Fruit fly (Drosophila melanogaster) whole organism, wandering third instar larva: ENCODE data around the gene CG34164.

Experiments used
- Abd-B ChIP-seq: fragments of >200 bp; optimal IDR thresholded peaks from 2 replicates; lab custom pipeline; 2017; ENCODE audit warnings: missing biosample characterization, missing genetic modification characterization
- CG32264 ChIP-seq: fragments of 200-800 bp; sonication (Bioruptor generic); optimal IDR thresholded peaks from 2 replicates; lab custom pipeline; 2016; ENCODE audit warnings: missing biosample characterization, missing genetic modification characterization
- CG9705 ChIP-seq: fragments of 200-800 bp; sonication (Bioruptor generic); optimal IDR thresholded peaks from 2 replicates; lab custom pipeline; 2018; ENCODE audit warnings: missing biosample characterization, mild to moderate bottlenecking, missing genetic modification characterization
- CrebA ChIP-seq: fragments of 200-800 bp; sonication (Bioruptor generic); optimal IDR thresholded peaks from 2 replicates; lab custom pipeline; 2016; ENCODE audit warnings: missing biosample characterization, mild to moderate bottlenecking, missing genetic modification characterization, borderline replicate concordance
- Dfd ChIP-seq: fragments of >200 bp; optimal IDR thresholded peaks from 2 replicates; lab custom pipeline; 2017; ENCODE audit warnings: missing biosample characterization, missing genetic modification characterization
- Dif ChIP-seq: fragments of 200-275, 200-300 bp; sonication (Bioruptor generic); optimal IDR thresholded peaks from 2 replicates; lab custom pipeline; 2018; ENCODE audit warnings: missing biosample characterization, missing genetic modification characterization; ENCODE audit not compliant: partially characterized antibody
- GATAd ChIP-seq: sonication (Bioruptor generic); optimal IDR thresholded peaks from 2 replicates; lab custom pipeline; 2016; ENCODE audit warnings: missing biosample characterization, missing genetic modification characterization
- HLH106 ChIP-seq: fragments of 200-800 bp; optimal IDR thresholded peaks from 3 replicates; lab custom pipeline; 2019; ENCODE audit warnings: missing biosample characterization, mild to moderate bottlenecking, missing genetic modification characterization, moderate library complexity
- Hnf4 ChIP-seq: fragments of 200-800 bp; sonication (Bioruptor generic); optimal IDR thresholded peaks from 2 replicates; lab custom pipeline; 2016; ENCODE audit warnings: missing biosample characterization, mild to moderate bottlenecking, missing genetic modification characterization
- Hr78 ChIP-seq: fragments of >200 bp; optimal IDR thresholded peaks from 2 replicates; lab custom pipeline; 2017; ENCODE audit warnings: missing biosample characterization, missing genetic modification characterization
- Hr83 ChIP-seq: fragments of 200-300 bp; sonication (Bioruptor generic); optimal IDR thresholded peaks from 2 replicates; lab custom pipeline; 2016; ENCODE audit warnings: missing biosample characterization, mild to moderate bottlenecking, missing genetic modification characterization, moderate library complexity; ENCODE audit not compliant: poor library complexity, severe bottlenecking
- Jra ChIP-seq: sonication (Bioruptor generic); optimal IDR thresholded peaks from 2 replicates; lab custom pipeline; 2016; ENCODE audit warnings: missing biosample characterization, missing genetic modification characterization
- Mio ChIP-seq: sonication (Bioruptor generic); optimal IDR thresholded peaks from 2 replicates; lab custom pipeline; 2016; ENCODE audit warnings: missing biosample characterization, missing genetic modification characterization
- Myc ChIP-seq: fragments of >200 bp; optimal IDR thresholded peaks from 2 replicates; lab custom pipeline; 2017
- N ChIP-seq: fragments of >200 bp; optimal IDR thresholded peaks from 2 replicates; lab custom pipeline; 2018; ENCODE audit warnings: missing biosample characterization, missing external identifiers, missing genetic modification characterization
- OdsH ChIP-seq: fragments of 200-800 bp; sonication (Bioruptor generic); optimal IDR thresholded peaks from 2 replicates; lab custom pipeline; 2016; ENCODE audit warnings: missing biosample characterization, mild to moderate bottlenecking, missing genetic modification characterization
- Rel ChIP-seq, 2 experiments: fragments of 200-800 bp; sonication (Bioruptor generic) in 1 of 2; optimal IDR thresholded peaks; 2 replicates in 1 of 2; 3 replicates in 1 of 2; lab custom pipeline; 2016 to 2019; ENCODE audit warnings: mild to moderate bottlenecking in 2 of 2, missing biosample characterization in 2 of 2, missing genetic modification characterization in 2 of 2, moderate library complexity in 1 of 2
- Sp1 ChIP-seq: fragments of 200-800 bp; sonication (Bioruptor generic); optimal IDR thresholded peaks from 3 replicates; lab custom pipeline; 2019; ENCODE audit warnings: missing biosample characterization, mild to moderate bottlenecking, missing genetic modification characterization, moderate library complexity
- Vsx2 ChIP-seq: fragments of 200-300, 225-300 bp; sonication (Bioruptor generic); optimal IDR thresholded peaks from 2 replicates; lab custom pipeline; 2018; ENCODE audit warnings: missing biosample characterization, missing genetic modification characterization; ENCODE audit not compliant: partially characterized antibody
- br ChIP-seq: fragments of 200-800 bp; sonication (Bioruptor generic); optimal IDR thresholded peaks from 2 replicates; lab custom pipeline; 2016; ENCODE audit warnings: missing biosample characterization, missing genetic modification characterization
- brk ChIP-seq: fragments of 200-800 bp; sonication (Bioruptor generic); optimal IDR thresholded peaks from 2 replicates; lab custom pipeline; 2016; ENCODE audit warnings: missing biosample characterization, mild to moderate bottlenecking, missing genetic modification characterization
- dl ChIP-seq, 2 experiments: fragments of 175-275, 200-275 bp in 1 of 2; fragments of 200-275 bp in 1 of 2; sonication (Bioruptor generic); optimal IDR thresholded peaks; lab custom pipeline; 2018; ENCODE audit warnings: mild to moderate bottlenecking in 2 of 2, missing biosample characterization in 2 of 2, missing genetic modification characterization in 2 of 2, moderate library complexity in 2 of 2; ENCODE audit not compliant: partially characterized antibody in 2 of 2, insufficient read depth in 1 of 2
- dmrt93B ChIP-seq: fragments of 200-800 bp; sonication (Bioruptor generic); optimal IDR thresholded peaks from 2 replicates; lab custom pipeline; 2018; ENCODE audit warnings: missing biosample characterization, mild to moderate bottlenecking, missing genetic modification characterization
- dsf ChIP-seq: sonication (Bioruptor generic); optimal IDR thresholded peaks from 2 replicates; lab custom pipeline; 2016; ENCODE audit warnings: missing biosample characterization, missing genetic modification characterization, borderline replicate concordance
- ey ChIP-seq: fragments of 200-800 bp; sonication (Bioruptor generic); optimal IDR thresholded peaks from 2 replicates; lab custom pipeline; 2016; ENCODE audit warnings: missing biosample characterization, missing genetic modification characterization
- foxo ChIP-seq, 2 experiments: fragments of 200-800 bp; sonication (Bioruptor generic); optimal IDR thresholded peaks; 2 replicates in 1 of 2; 3 replicates in 1 of 2; lab custom pipeline; 2016 to 2017; ENCODE audit warnings: missing biosample characterization in 2 of 2, missing genetic modification characterization in 2 of 2
- fru ChIP-seq: fragments of 200-800 bp; sonication (Bioruptor generic); optimal IDR thresholded peaks from 3 replicates; lab custom pipeline; 2016; ENCODE audit warnings: missing biosample characterization, mild to moderate bottlenecking, missing genetic modification characterization
- h ChIP-seq: fragments of 200-800 bp; sonication (Bioruptor generic); optimal IDR thresholded peaks from 3 replicates; lab custom pipeline; 2016; ENCODE audit warnings: missing biosample characterization, mild to moderate bottlenecking, missing genetic modification characterization
- jim ChIP-seq: fragments of 175-275, 200-325 bp; sonication (Bioruptor generic); optimal IDR thresholded peaks from 2 replicates; lab custom pipeline; 2016; ENCODE audit warnings: missing biosample characterization, mild to moderate bottlenecking, missing genetic modification characterization
- lola ChIP-seq: fragments of >200 bp; optimal IDR thresholded peaks from 2 replicates; lab custom pipeline; 2017; ENCODE audit warnings: missing biosample characterization, missing genetic modification characterization
- pan ChIP-seq: fragments of >200 bp; optimal IDR thresholded peaks from 2 replicates; lab custom pipeline; 2017
- psq ChIP-seq: fragments of 200-800 bp; sonication (Bioruptor generic); optimal IDR thresholded peaks from 3 replicates; lab custom pipeline; 2017; ENCODE audit warnings: missing biosample characterization, mild to moderate bottlenecking, missing genetic modification characterization, moderate library complexity
- rgr ChIP-seq: fragments of 200-800 bp; sonication (Bioruptor generic); optimal IDR thresholded peaks from 3 replicates; lab custom pipeline; 2016; ENCODE audit warnings: missing biosample characterization, mild to moderate bottlenecking, missing genetic modification characterization
- sage ChIP-seq: fragments of 200-800 bp; sonication (Bioruptor generic); optimal IDR thresholded peaks from 2 replicates; lab custom pipeline; 2016; ENCODE audit warnings: missing biosample characterization, mild to moderate bottlenecking, missing genetic modification characterization
- sv ChIP-seq: fragments of 200-800 bp; sonication (Bioruptor generic); optimal IDR thresholded peaks from 3 replicates; lab custom pipeline; 2016; ENCODE audit warnings: missing biosample characterization, missing genetic modification characterization
- tai ChIP-seq: sonication (Bioruptor generic); optimal IDR thresholded peaks from 2 replicates; lab custom pipeline; 2016; ENCODE audit warnings: missing biosample characterization, missing genetic modification characterization
- usp ChIP-seq: fragments of >200 bp; optimal IDR thresholded peaks from 2 replicates; lab custom pipeline; 2017; ENCODE audit warnings: missing biosample characterization, missing genetic modification characterization
- woc ChIP-seq: sonication (Bioruptor generic); optimal IDR thresholded peaks from 2 replicates; lab custom pipeline; 2016; ENCODE audit warnings: missing biosample characterization, mild to moderate bottlenecking, missing genetic modification characterization

CG34164 gene

dm6 chr2L:12065683-12066386 lies 9.7 kb downstream of the CG34164 start:
- TF ChIP-seq CG9705 (GFP tag; lab: Kevin White, UChicago) (peak; percentile 56), GATAd (GFP tag; lab: Kevin White, UChicago) (no peak), Dfd (GFP tag; lab: Kevin White, UChicago) (no peak), Abd-B (GFP tag; lab: Kevin White, UChicago) (no peak), Vsx2 (no peak), Dif (GFP tag; lab: Kevin White, UChicago) (peak; percentile 6), woc (GFP tag; lab: Kevin White, UChicago) (peak; percentile 20), N (no peak), Mio (GFP tag; lab: Kevin White, UChicago) (no peak), Rel (GFP tag; optimal IDR thresholded peaks at IDR 0.05; lab: Kevin White, UChicago) (no peak), Rel (tag; optimal IDR thresholded peaks at IDR 0.05; lab: Kevin White, UChicago) (peak; percentile 66), Myc (lab: Kevin White, UChicago) (no peak), sv (GFP tag; lab: Kevin White, UChicago) (no peak), dmrt93B (GFP tag; lab: Kevin White, UChicago) (peak; percentile 66), usp (GFP tag; lab: Kevin White, UChicago) (no peak), pan (lab: Kevin White, UChicago) (no peak), OdsH (GFP tag; lab: Kevin White, UChicago) (peak; percentile 79), tai (GFP tag; lab: Kevin White, UChicago) (no peak), rgr (GFP tag; lab: Kevin White, UChicago) (peak; percentile 77), dsf (GFP tag; lab: Kevin White, UChicago) (no peak), Hr78 (GFP tag; lab: Kevin White, UChicago) (no peak), foxo (GFP tag; optimal IDR thresholded peaks at IDR 0.05; lab: Kevin White, UChicago) (peak in 1 of 2 experiments; percentile 85), CrebA (no peak), h (GFP tag; lab: Kevin White, UChicago) (peak; percentile 63), lola (GFP tag; lab: Kevin White, UChicago) (no peak), psq (GFP tag; lab: Kevin White, UChicago) (peak; percentile 80), ey (GFP tag; lab: Kevin White, UChicago) (peak; percentile 57), HLH106 (tag; lab: Kevin White, UChicago) (peak; percentile 89), br (GFP tag; lab: Kevin White, UChicago) (peak; percentile 29), Jra (GFP tag; lab: Kevin White, UChicago) (no peak), sage (peak; percentile 61), jim (no peak), Sp1 (GFP tag; lab: Kevin White, UChicago) (peak; percentile 93), Hnf4 (no peak), fru (GFP tag; lab: Kevin White, UChicago) (peak; percentile 81), Hr83 (GFP tag; lab: Kevin White, UChicago) (no peak), dl (GFP tag; optimal IDR thresholded peaks at IDR 0.05; lab: Kevin White, UChicago; ENCODE audit: insufficient read depth in 1 of 2, partially characterized antibody in 2 of 2) (no peak), CG32264 (GFP tag; lab: Kevin White, UChicago) (no peak), brk (GFP tag; lab: Kevin White, UChicago) (no peak)

- TF ChIP-seq Jra (GFP tag; lab: Kevin White, UChicago), result no peak
- TF ChIP-seq Mio (GFP tag; lab: Kevin White, UChicago), result no peak
- TF ChIP-seq dl (GFP tag; optimal IDR thresholded peaks at IDR 0.05; lab: Kevin White, UChicago; ENCODE audit: insufficient read depth in 1 of 2, partially characterized antibody in 2 of 2), result no peak
- TF ChIP-seq Dif (GFP tag; lab: Kevin White, UChicago), result peak; percentile 18
Measured at dm6 chr2L:12066617-12067251, 10.6 kb downstream of the CG34164 start, which contains the start of gene firl. Gene firl (minus strand): TSS chr2L:12066775.
